Fruit fly (Drosophila melanogaster) whole organism, embryonic: ENCODE measurements around the gene Syt1.
A peak's percentile ranks its signal among the peaks of the same experiment; 100 is the strongest.

Source experiments
- Asciz ChIP-seq: fragments of 200-800 bp; sonication (Bioruptor generic); optimal IDR thresholded peaks from 2 replicates; lab custom pipeline; 2017; ENCODE audit warnings: missing biosample characterization, mild to moderate bottlenecking, missing genetic modification characterization, missing genetic modification reagents
- Atf-2 ChIP-seq: fragments of 200-800 bp; sonication (Bioruptor generic); optimal IDR thresholded peaks from 2 replicates; lab custom pipeline; 2016; ENCODE audit warnings: missing biosample characterization, missing genetic modification characterization
- CG12155 ChIP-seq: fragments of 200-800 bp; sonication (Bioruptor generic); optimal IDR thresholded peaks from 3 replicates; lab custom pipeline; 2016; ENCODE audit warnings: missing biosample characterization, missing genetic modification characterization
- CG15073 ChIP-seq: fragments of 200-800 bp; sonication (Bioruptor generic); optimal IDR thresholded peaks from 2 replicates; lab custom pipeline; 2016; ENCODE audit warnings: missing biosample characterization, missing genetic modification characterization
- CG16813 ChIP-seq: fragments of 200-800 bp; sonication (Bioruptor generic); IDR thresholded peaks from 3 replicates; pipeline ENCODE4 v1.3.6; 2022; ENCODE audit warnings: missing biosample characterization, missing genetic modification characterization; ENCODE audit not compliant: partially characterized antibody
- CG17359 ChIP-seq: fragments of 200-800 bp; sonication (Bioruptor generic); optimal IDR thresholded peaks from 3 replicates; lab custom pipeline; 2018; ENCODE audit warnings: missing biosample characterization, mild to moderate bottlenecking, missing genetic modification characterization, moderate library complexity
- CG17361 ChIP-seq: fragments of 200-800 bp; sonication (Bioruptor generic); IDR thresholded peaks from 3 replicates; pipeline ENCODE4 v1.3.6; 2022; ENCODE audit warnings: missing biosample characterization, missing genetic modification characterization
- CG17829 ChIP-seq: fragments of 200-800 bp; optimal IDR thresholded peaks from 2 replicates; lab custom pipeline; 2019; ENCODE audit warnings: missing biosample characterization, mild to moderate bottlenecking, missing genetic modification characterization, moderate library complexity
- CG1792 ChIP-seq: fragments of 200-800 bp; sonication (Bioruptor generic); optimal IDR thresholded peaks from 2 replicates; lab custom pipeline; 2016; ENCODE audit warnings: missing biosample characterization, missing genetic modification characterization
- CG18476 ChIP-seq: fragments of 200-800 bp; sonication (Bioruptor generic); optimal IDR thresholded peaks from 2 replicates; lab custom pipeline; 2016; ENCODE audit warnings: missing biosample characterization, mild to moderate bottlenecking, missing genetic modification characterization
- CG18764 ChIP-seq: fragments of 200-800 bp; sonication (Bioruptor generic); optimal IDR thresholded peaks from 3 replicates; lab custom pipeline; 2016; ENCODE audit warnings: missing biosample characterization, missing genetic modification characterization
- CG31388 ChIP-seq: fragments of 200-800 bp; sonication (Bioruptor generic); optimal IDR thresholded peaks from 2 replicates; lab custom pipeline; 2016; ENCODE audit warnings: missing biosample characterization, missing genetic modification characterization
- CG33213 ChIP-seq: fragments of 200-800 bp; sonication (Bioruptor generic); optimal IDR thresholded peaks from 3 replicates; lab custom pipeline; 2016; ENCODE audit warnings: missing biosample characterization, missing genetic modification characterization
- CG6254 ChIP-seq: fragments of 200-800 bp; sonication (Bioruptor generic); optimal IDR thresholded peaks from 3 replicates; lab custom pipeline; 2017; ENCODE audit warnings: mild to moderate bottlenecking, missing biosample characterization, missing genetic modification reagents, missing genetic modification characterization
- CG8765 ChIP-seq: fragments of 200-800 bp; sonication (Bioruptor generic); IDR thresholded peaks from 2 replicates; pipeline ENCODE4 v1.3.6; 2022; ENCODE audit warnings: missing biosample characterization, missing genetic modification characterization
- D19B ChIP-seq: fragments of 200-800 bp; sonication (Bioruptor generic); optimal IDR thresholded peaks from 2 replicates; lab custom pipeline; 2017; ENCODE audit warnings: missing biosample characterization, mild to moderate bottlenecking, missing genetic modification characterization
- Dbx ChIP-seq: fragments of 200-800 bp; sonication (Bioruptor generic); IDR thresholded peaks from 3 replicates; pipeline ENCODE4 v1.3.6; 2022; ENCODE audit warnings: missing biosample characterization, missing genetic modification characterization
- Dip2 ChIP-seq: fragments of 200-800 bp; sonication (Bioruptor generic); IDR thresholded peaks from 2 replicates; pipeline ENCODE4 v1.3.6; 2022; ENCODE audit warnings: missing biosample characterization, missing genetic modification characterization
- Dll ChIP-seq: fragments of 200-800 bp; sonication (Bioruptor generic); IDR thresholded peaks from 4 replicates; pipeline ENCODE4 v1.3.6; 2022; ENCODE audit warnings: missing biosample characterization, missing genetic modification characterization; ENCODE audit not compliant: partially characterized antibody
- Ets97D ChIP-seq: fragments of 200-800 bp; sonication (Bioruptor generic); optimal IDR thresholded peaks from 3 replicates; lab custom pipeline; 2016; ENCODE audit warnings: missing biosample characterization, missing genetic modification characterization
- GATAe ChIP-seq: fragments of 200-800 bp; sonication (Bioruptor generic); conservative IDR thresholded peaks from 2 replicates; pipeline ENCODE4 v1.3.6; 2022; ENCODE audit warnings: missing biosample characterization, missing genetic modification characterization
- HmgZ ChIP-seq: fragments of 200-800 bp; sonication (Bioruptor generic); optimal IDR thresholded peaks from 2 replicates; lab custom pipeline; 2018; ENCODE audit warnings: missing biosample characterization, mild to moderate bottlenecking, missing genetic modification characterization
- Med ChIP-seq: fragments of 200-800 bp; sonication (Bioruptor generic); peaks from one replicate; lab custom pipeline; 2016; ENCODE audit warnings: missing biosample characterization, missing genetic modification characterization, mild to moderate bottlenecking, inconsistent platforms, moderate library complexity
- Myb ChIP-seq: fragments of 200-800 bp; sonication (Bioruptor generic); optimal IDR thresholded peaks from 2 replicates; lab custom pipeline; 2016; ENCODE audit warnings: missing biosample characterization, missing genetic modification characterization
- Nf-YA ChIP-seq: fragments of 200-800 bp; sonication (Bioruptor generic); IDR thresholded peaks from 2 replicates; pipeline ENCODE4 v1.3.6; 2022; ENCODE audit warnings: missing biosample characterization, missing genetic modification characterization
- Oaz ChIP-seq: fragments of 200-800 bp; sonication (Bioruptor generic); IDR thresholded peaks from 2 replicates; pipeline ENCODE4 v1.3.6; 2022; ENCODE audit warnings: missing biosample characterization, missing genetic modification characterization
- Optix ChIP-seq: fragments of 200-800 bp; sonication (Bioruptor generic); IDR thresholded peaks from 3 replicates; pipeline ENCODE4 v1.3.6; 2022; ENCODE audit warnings: missing biosample characterization, missing genetic modification characterization
- Poxn ChIP-seq: fragments of 200-800 bp; sonication (Bioruptor generic); IDR thresholded peaks from 2 replicates; pipeline ENCODE4 v1.3.6; 2022; ENCODE audit warnings: missing biosample characterization, missing genetic modification characterization
- Scr ChIP-seq: fragments of 200-800 bp; sonication (Bioruptor generic); IDR thresholded peaks from 2 replicates; pipeline ENCODE4 v1.3.6; 2022; ENCODE audit warnings: missing biosample characterization, missing genetic modification characterization; ENCODE audit not compliant: partially characterized antibody
- amos ChIP-seq: fragments of 200-800 bp; sonication (Bioruptor generic); IDR thresholded peaks from 2 replicates; pipeline ENCODE4 v1.3.6; 2022; ENCODE audit warnings: missing biosample characterization, missing genetic modification characterization; ENCODE audit not compliant: partially characterized antibody
- bbx ChIP-seq: fragments of 200-800 bp; sonication (Bioruptor generic); IDR thresholded peaks from 2 replicates; pipeline ENCODE4 v1.3.6; 2022; ENCODE audit warnings: missing biosample characterization, missing genetic modification characterization; ENCODE audit not compliant: partially characterized antibody
- croc ChIP-seq: fragments of 200-800 bp; sonication (Bioruptor generic); conservative IDR thresholded peaks from 3 replicates; pipeline ENCODE4 v1.3.6; 2022; ENCODE audit warnings: missing biosample characterization, missing genetic modification characterization
- dmrt11E ChIP-seq: fragments of 200-800 bp; sonication (Bioruptor generic); optimal IDR thresholded peaks from 3 replicates; lab custom pipeline; 2018; ENCODE audit warnings: missing biosample characterization, mild to moderate bottlenecking, missing genetic modification characterization, moderate library complexity
- eve ChIP-seq, 2 experiments: fragments of >200 bp; optimal IDR thresholded peaks; 2 replicates each; lab custom pipeline; 2017; ENCODE audit warnings: missing biosample characterization in 2 of 2, missing genetic modification characterization in 2 of 2
- fru ChIP-seq: fragments of >200 bp; optimal IDR thresholded peaks from 2 replicates; lab custom pipeline; 2017
- gem ChIP-seq: fragments of 200-800 bp; sonication (Bioruptor generic); optimal IDR thresholded peaks from 2 replicates; lab custom pipeline; 2019; ENCODE audit warnings: missing biosample characterization, mild to moderate bottlenecking, missing genetic modification characterization, moderate library complexity
- gsb ChIP-seq: fragments of 200-800 bp; sonication (Bioruptor generic); IDR thresholded peaks from 2 replicates; pipeline ENCODE4 v1.3.6; 2022; ENCODE audit warnings: missing biosample characterization, missing genetic modification characterization
- her ChIP-seq: fragments of 200-800 bp; sonication (Bioruptor generic); optimal IDR thresholded peaks from 2 replicates; lab custom pipeline; 2016; ENCODE audit warnings: missing biosample characterization, missing genetic modification characterization
- inv ChIP-seq: fragments of 200-800 bp; sonication (Bioruptor generic); IDR thresholded peaks from 2 replicates; pipeline ENCODE4 v1.3.6; 2022; ENCODE audit warnings: missing biosample characterization, missing genetic modification characterization; ENCODE audit not compliant: partially characterized antibody
- ken ChIP-seq: fragments of 200-800 bp; sonication (Bioruptor generic); IDR thresholded peaks from 3 replicates; pipeline ENCODE4 v1.3.6; 2022; ENCODE audit warnings: missing biosample characterization, missing genetic modification characterization
- lilli ChIP-seq: fragments of 200-800 bp; sonication (Bioruptor generic); optimal IDR thresholded peaks from 3 replicates; lab custom pipeline; 2016; ENCODE audit warnings: missing biosample characterization, missing genetic modification characterization
- odd ChIP-seq: fragments of 200-800 bp; sonication (Bioruptor generic); optimal IDR thresholded peaks from 2 replicates; lab custom pipeline; 2017; ENCODE audit warnings: missing biosample characterization, mild to moderate bottlenecking, missing genetic modification characterization
- org-1 ChIP-seq: fragments of 200-800 bp; sonication (Bioruptor generic); optimal IDR thresholded peaks from 2 replicates; lab custom pipeline; 2017; ENCODE audit warnings: missing biosample characterization, missing genetic modification characterization
- pita ChIP-seq: fragments of 200-800 bp; sonication (Bioruptor generic); optimal IDR thresholded peaks from 2 replicates; lab custom pipeline; 2017; ENCODE audit warnings: missing biosample characterization, mild to moderate bottlenecking, missing genetic modification characterization
- row ChIP-seq: fragments of 200-800 bp; sonication (Bioruptor generic); IDR thresholded peaks from 3 replicates; pipeline ENCODE4 v1.3.6; 2022; ENCODE audit warnings: missing biosample characterization, missing genetic modification characterization
- sd ChIP-seq: fragments of 200-800 bp; sonication (Bioruptor generic); optimal IDR thresholded peaks from 3 replicates; lab custom pipeline; 2018; ENCODE audit warnings: missing biosample characterization, mild to moderate bottlenecking, missing genetic modification characterization, moderate library complexity
- sens ChIP-seq: fragments of 200-800 bp; sonication (Bioruptor generic); peaks from one replicate; lab custom pipeline; 2016; ENCODE audit warnings: missing biosample characterization, missing genetic modification characterization
- slou ChIP-seq: fragments of 200-800 bp; sonication (Bioruptor generic); optimal IDR thresholded peaks from 3 replicates; lab custom pipeline; 2016; ENCODE audit warnings: missing biosample characterization, missing genetic modification characterization
- trem ChIP-seq: fragments of 200-800 bp; optimal IDR thresholded peaks from 3 replicates; lab custom pipeline; 2019; ENCODE audit warnings: missing biosample characterization, mild to moderate bottlenecking, missing genetic modification characterization, moderate library complexity
- twi ChIP-seq: fragments of 200-800 bp; optimal IDR thresholded peaks from 2 replicates; lab custom pipeline; 2019; ENCODE audit warnings: missing biosample characterization, mild to moderate bottlenecking, missing genetic modification characterization, moderate library complexity
- vfl ChIP-seq: fragments of 200-800 bp; sonication (Bioruptor generic); optimal IDR thresholded peaks from 2 replicates; lab custom pipeline; 2016; ENCODE audit warnings: missing biosample characterization, missing genetic modification characterization

Gene Syt1

dm6 chr2L:2750337-2751084 is 49.3 kb downstream of the Syt1 start (continued):
- TF ChIP-seq trem (peak; percentile 40), D19B (GFP tag; lab: Kevin White, UChicago) (peak; percentile 79), sens (GFP tag; lab: Kevin White, UChicago) (peak; percentile 94), twi (tag; lab: Kevin White, UChicago) (peak; percentile 56), sd (tag; lab: Kevin White, UChicago) (peak; percentile 51), fru (lab: Kevin White, UChicago) (no peak), CG31388 (GFP tag; lab: Kevin White, UChicago) (no peak), odd (GFP tag; lab: Kevin White, UChicago) (peak; percentile 67), CG33213 (peak; percentile 72), CG18764 (GFP tag; lab: Kevin White, UChicago) (peak; percentile 67), dmrt11E (tag; lab: Kevin White, UChicago) (peak; percentile 57), amos (GFP tag; lab: Robert Waterston, UW) (no peak), pita (no peak), Optix (GFP tag; lab: Robert Waterston, UW) (no peak), Dll (no peak), eve (GFP tag; optimal IDR thresholded peaks at IDR 0.05; lab: Kevin White, UChicago) (no peak), gsb (GFP tag; lab: Robert Waterston, UW) (no peak), Oaz (GFP tag; lab: Robert Waterston, UW) (no peak), CG17829 (tag; lab: Kevin White, UChicago) (peak; percentile 83), org-1 (GFP tag; lab: Kevin White, UChicago) (peak; percentile 87), row (GFP tag; lab: Robert Waterston, UW) (no peak), Atf-2 (GFP tag; lab: Kevin White, UChicago) (peak; percentile 57), ken (GFP tag; lab: Robert Waterston, UW) (no peak), Myb (GFP tag; lab: Kevin White, UChicago) (peak; percentile 64), gem (tag; lab: Kevin White, UChicago) (peak; percentile 88), Asciz (GFP tag; lab: Kevin White, UChicago) (peak; percentile 67), vfl (GFP tag; lab: Kevin White, UChicago) (peak; percentile 57), Scr (GFP tag; lab: Robert Waterston, UW) (no peak), CG17359 (tag; lab: Kevin White, UChicago) (peak; percentile 84), her (peak; percentile 92), Poxn (GFP tag; lab: Robert Waterston, UW) (no peak), Med (GFP tag; lab: Kevin White, UChicago) (peak; percentile 98), lilli (peak; percentile 90), slou (GFP tag; lab: Kevin White, UChicago) (peak; percentile 25), CG15073 (GFP tag; lab: Kevin White, UChicago) (no peak), CG1792 (peak; percentile 75), GATAe (GFP tag; lab: Robert Waterston, UW) (no peak), CG17361 (no peak), bbx (GFP tag; lab: Robert Waterston, UW) (no peak), HmgZ (tag; lab: Kevin White, UChicago) (peak; percentile 85), Ets97D (GFP tag; lab: Kevin White, UChicago) (peak; percentile 53), CG6254 (GFP tag; lab: Kevin White, UChicago) (peak; percentile 20), Dip2 (GFP tag; lab: Robert Waterston, UW) (no peak), Dbx (GFP tag; lab: Robert Waterston, UW) (no peak), CG16813 (no peak), croc (GFP tag; lab: Robert Waterston, UW) (peak; percentile 42; the same call in 2 of the 3 replicates), inv (no peak), CG12155 (GFP tag; lab: Kevin White, UChicago) (peak; percentile 74), Nf-YA (GFP tag; lab: Robert Waterston, UW) (no peak), CG18476 (peak; percentile 48), CG8765 (GFP tag; lab: Robert Waterston, UW) (no peak)
